Fruit fly (Drosophila melanogaster) whole organism, embryonic: Measurements from ENCODE around the gene yrt.
A peak's percentile ranks its signal among the peaks of the same experiment; 100 is the strongest.

Source experiments
- Asciz ChIP-seq: fragments of 200-800 bp; sonication (Bioruptor generic); optimal IDR thresholded peaks from 2 replicates; lab custom pipeline; 2017; ENCODE audit warnings: missing biosample characterization, mild to moderate bottlenecking, missing genetic modification characterization, missing genetic modification reagents
- Bdp1 ChIP-seq: fragments of 200-800 bp; sonication (Bioruptor generic); optimal IDR thresholded peaks from 3 replicates; lab custom pipeline; 2016; ENCODE audit warnings: missing biosample characterization, missing genetic modification characterization
- CG10209 ChIP-seq: fragments of 200-800 bp; sonication (Bioruptor generic); optimal IDR thresholded peaks from 3 replicates; lab custom pipeline; 2017; ENCODE audit warnings: missing biosample characterization, mild to moderate bottlenecking, missing genetic modification characterization, missing genetic modification reagents
- CG10462 ChIP-seq: fragments of 200-800 bp; sonication (Bioruptor generic); optimal IDR thresholded peaks from 2 replicates; lab custom pipeline; 2016; ENCODE audit warnings: missing biosample characterization, missing genetic modification characterization
- CG13287 ChIP-seq: fragments of 200-800 bp; sonication (Bioruptor generic); IDR thresholded peaks from 2 replicates; pipeline ENCODE4 v1.3.6; 2022; ENCODE audit warnings: missing biosample characterization, missing genetic modification characterization; ENCODE audit not compliant: partially characterized antibody
- CG14441 ChIP-seq: fragments of 200-800 bp; sonication (Bioruptor generic); IDR thresholded peaks from 2 replicates; pipeline ENCODE4 v1.3.6; 2022; ENCODE audit warnings: missing biosample characterization, missing genetic modification characterization
- CG18619 ChIP-seq: fragments of 200-800 bp; sonication (Bioruptor generic); optimal IDR thresholded peaks from 3 replicates; lab custom pipeline; 2017; ENCODE audit warnings: missing biosample characterization, mild to moderate bottlenecking, missing genetic modification characterization
- CG2116 ChIP-seq: fragments of 200-800 bp; sonication (Bioruptor generic); optimal IDR thresholded peaks from 3 replicates; lab custom pipeline; 2018; ENCODE audit warnings: missing biosample characterization, mild to moderate bottlenecking, missing genetic modification characterization
- CG2199 ChIP-seq: fragments of 200-800 bp; sonication (Bioruptor generic); IDR thresholded peaks from 3 replicates; pipeline ENCODE4 v1.3.6; 2022; ENCODE audit warnings: missing biosample characterization, missing genetic modification characterization
- CG31388 ChIP-seq: fragments of 200-800 bp; sonication (Bioruptor generic); optimal IDR thresholded peaks from 2 replicates; lab custom pipeline; 2016; ENCODE audit warnings: missing biosample characterization, missing genetic modification characterization
- CG32772 ChIP-seq: fragments of 200-800 bp; sonication (Bioruptor generic); IDR thresholded peaks from 2 replicates; pipeline ENCODE4 v1.3.6; 2022; ENCODE audit warnings: missing biosample characterization, missing genetic modification characterization
- CG33213 ChIP-seq: fragments of 200-800 bp; sonication (Bioruptor generic); optimal IDR thresholded peaks from 3 replicates; lab custom pipeline; 2016; ENCODE audit warnings: missing biosample characterization, missing genetic modification characterization
- CG34422 ChIP-seq: fragments of 200-800 bp; sonication (Bioruptor generic); IDR thresholded peaks from 3 replicates; pipeline ENCODE4 v1.3.6; 2022; ENCODE audit warnings: missing biosample characterization, missing genetic modification characterization
- CG3726 ChIP-seq: fragments of 200-800 bp; sonication (Bioruptor generic); IDR thresholded peaks from 3 replicates; pipeline ENCODE4, ENCODE4 v1.3.6; 2022; ENCODE audit warnings: missing biosample characterization, missing genetic modification characterization
- CG43689 ChIP-seq: fragments of 200-800 bp; sonication (Bioruptor generic); IDR thresholded peaks from 2 replicates; pipeline ENCODE4 v1.3.6; 2022; ENCODE audit warnings: missing biosample characterization, missing genetic modification characterization
- CG6254 ChIP-seq: fragments of 200-800 bp; sonication (Bioruptor generic); optimal IDR thresholded peaks from 3 replicates; lab custom pipeline; 2017; ENCODE audit warnings: mild to moderate bottlenecking, missing biosample characterization, missing genetic modification reagents, missing genetic modification characterization
- CG6813 ChIP-seq: fragments of 200-800 bp; sonication (Bioruptor generic); optimal IDR thresholded peaks from 2 replicates; lab custom pipeline; 2017; ENCODE audit warnings: missing biosample characterization, missing genetic modification characterization, mild to moderate bottlenecking, moderate library complexity, missing genetic modification reagents
- CG7556 ChIP-seq: fragments of 200-800 bp; sonication (Bioruptor generic); optimal IDR thresholded peaks from 2 replicates; lab custom pipeline; 2017; ENCODE audit warnings: missing biosample characterization, mild to moderate bottlenecking, missing genetic modification characterization
- CG7786 ChIP-seq: fragments of 200-800 bp; sonication (Bioruptor generic); optimal IDR thresholded peaks from 2 replicates; lab custom pipeline; 2016; ENCODE audit warnings: missing biosample characterization, missing genetic modification characterization
- CG7987 ChIP-seq: fragments of 200-800 bp; sonication (Bioruptor generic); optimal IDR thresholded peaks from 2 replicates; lab custom pipeline; 2018; ENCODE audit warnings: missing biosample characterization, mild to moderate bottlenecking, missing genetic modification characterization, moderate library complexity
- CG8290 ChIP-seq, 3 experiments: fragments of 200-800 bp; sonication (Bioruptor generic); optimal IDR thresholded peaks; 2 replicates each; lab custom pipeline; 2016 to 2019; ENCODE audit warnings: missing biosample characterization in 3 of 3, missing genetic modification characterization in 3 of 3, mild to moderate bottlenecking in 2 of 3, moderate library complexity in 1 of 3
- CG9932 ChIP-seq: fragments of 200-800 bp; sonication (Bioruptor generic); IDR thresholded peaks from 2 replicates; pipeline ENCODE4 v1.3.6; 2022; ENCODE audit warnings: missing biosample characterization, missing genetic modification characterization
- CHES-1-like ChIP-seq: fragments of 200-800 bp; sonication (Bioruptor generic); optimal IDR thresholded peaks from 2 replicates; lab custom pipeline; 2016; ENCODE audit warnings: missing biosample characterization, missing genetic modification characterization
- E2f2 ChIP-seq: fragments of 200-800 bp; sonication (Bioruptor generic); IDR thresholded peaks from 2 replicates; pipeline ENCODE4 v1.3.6; 2022; ENCODE audit warnings: missing biosample characterization, missing genetic modification characterization
- Ets65A ChIP-seq: fragments of 200-800 bp; sonication (Bioruptor generic); peaks from one replicate; lab custom pipeline; 2016; ENCODE audit warnings: missing biosample characterization, missing genetic modification characterization
- Med ChIP-seq: fragments of 200-800 bp; sonication (Bioruptor generic); peaks from one replicate; lab custom pipeline; 2016; ENCODE audit warnings: missing biosample characterization, missing genetic modification characterization, mild to moderate bottlenecking, inconsistent platforms, moderate library complexity
- Mrtf ChIP-seq: fragments of 200-800 bp; sonication (Bioruptor generic); IDR thresholded peaks from 3 replicates; pipeline ENCODE4 v1.3.6; 2022; ENCODE audit warnings: missing biosample characterization, missing genetic modification characterization
- Sox102F ChIP-seq: fragments of 200-800 bp; sonication (Bioruptor generic); optimal IDR thresholded peaks from 2 replicates; lab custom pipeline; 2018; ENCODE audit warnings: missing biosample characterization, mild to moderate bottlenecking, missing genetic modification characterization, moderate library complexity
- Sry-δ ChIP-seq: fragments of 200-800 bp; sonication (Bioruptor generic); optimal IDR thresholded peaks from 2 replicates; lab custom pipeline; 2016; ENCODE audit warnings: missing biosample characterization, missing genetic modification characterization
- Ssrp ChIP-seq: fragments of 200-800 bp; sonication (Bioruptor generic); optimal IDR thresholded peaks from 2 replicates; lab custom pipeline; 2018; ENCODE audit warnings: missing biosample characterization, mild to moderate bottlenecking, missing genetic modification characterization, moderate library complexity
- Stat92E ChIP-seq, 3 experiments: fragments of >200 bp in 2 of 3; fragments of 200-800 bp in 1 of 3; sonication (Bioruptor generic) in 1 of 3; optimal IDR thresholded peaks; 2 replicates each; lab custom pipeline; 2017 to 2019; ENCODE audit warnings: missing biosample characterization in 3 of 3, missing genetic modification characterization in 3 of 3, mild to moderate bottlenecking in 1 of 3, moderate library complexity in 1 of 3
- Trl ChIP-seq, 3 experiments: fragments of >200 bp in 2 of 3; fragments of 200-800 bp in 1 of 3; sonication (Bioruptor generic) in 1 of 3; optimal IDR thresholded peaks; 2 replicates in 1 of 3; 3 replicates in 2 of 3; lab custom pipeline; 2016 to 2017; ENCODE audit warnings: missing biosample characterization in 1 of 3, missing genetic modification characterization in 1 of 3
- ato ChIP-seq: fragments of 200-800 bp; sonication (Bioruptor generic); IDR thresholded peaks from 2 replicates; pipeline ENCODE4 v1.3.6; 2022; ENCODE audit warnings: missing biosample characterization, missing genetic modification characterization; ENCODE audit not compliant: partially characterized antibody
- bab2 ChIP-seq: fragments of 200-800 bp; sonication (Bioruptor generic); optimal IDR thresholded peaks from 2 replicates; lab custom pipeline; 2016; ENCODE audit warnings: missing biosample characterization, missing genetic modification characterization
- bcd ChIP-seq: fragments of 200-800 bp; sonication (Bioruptor generic); optimal IDR thresholded peaks from 2 replicates; lab custom pipeline; 2017; ENCODE audit warnings: missing biosample characterization, mild to moderate bottlenecking, missing genetic modification characterization
- cg ChIP-seq: fragments of 200-800 bp; sonication (Bioruptor generic); optimal IDR thresholded peaks from 3 replicates; lab custom pipeline; 2019; ENCODE audit warnings: missing biosample characterization, mild to moderate bottlenecking, missing genetic modification characterization, moderate library complexity
- dpn ChIP-seq, 2 experiments: fragments of 200-800 bp; sonication (Bioruptor generic); optimal IDR thresholded peaks; 3 replicates each; lab custom pipeline; 2016; ENCODE audit warnings: missing biosample characterization in 2 of 2, missing genetic modification characterization in 2 of 2
- ems ChIP-seq: fragments of 200-800 bp; sonication (Bioruptor generic); optimal IDR thresholded peaks from 3 replicates; lab custom pipeline; 2016; ENCODE audit warnings: missing biosample characterization, missing genetic modification characterization
- esg ChIP-seq: fragments of 200-800 bp; sonication (Bioruptor generic); conservative IDR thresholded peaks from 2 replicates; pipeline ENCODE4 v1.3.6; 2022; ENCODE audit warnings: missing biosample characterization, missing genetic modification characterization
- insv ChIP-seq, 2 experiments: fragments of 200-800 bp; sonication (Bioruptor generic); optimal IDR thresholded peaks; 3 replicates each; lab custom pipeline; 2016 to 2018; ENCODE audit warnings: missing biosample characterization in 2 of 2, missing genetic modification characterization in 2 of 2
- luna ChIP-seq: fragments of 200-800 bp; sonication (Bioruptor generic); optimal IDR thresholded peaks from 2 replicates; lab custom pipeline; 2016; ENCODE audit warnings: missing biosample characterization, missing genetic modification characterization
- schlank ChIP-seq: fragments of 200-800 bp; sonication (Bioruptor generic); optimal IDR thresholded peaks from 2 replicates; lab custom pipeline; 2018; ENCODE audit warnings: missing biosample characterization, mild to moderate bottlenecking, missing genetic modification characterization
- sim ChIP-seq: fragments of 200-800 bp; sonication (Bioruptor generic); IDR thresholded peaks from 2 replicates; pipeline ENCODE4 v1.3.6; 2022; ENCODE audit warnings: missing biosample characterization, missing genetic modification characterization
- sug ChIP-seq: fragments of 200-800 bp; optimal IDR thresholded peaks from 2 replicates; lab custom pipeline; 2019; ENCODE audit warnings: missing biosample characterization, mild to moderate bottlenecking, missing genetic modification characterization, moderate library complexity
- tgo ChIP-seq: fragments of 200-800 bp; sonication (Bioruptor generic); IDR thresholded peaks from 3 replicates; pipeline ENCODE4 v1.3.6; 2022; ENCODE audit warnings: missing biosample characterization, missing genetic modification characterization
- tna ChIP-seq: fragments of 200-800 bp; sonication (Bioruptor generic); IDR thresholded peaks from 2 replicates; pipeline ENCODE4 v1.3.6; 2022; ENCODE audit warnings: missing biosample characterization, missing genetic modification characterization; ENCODE audit not compliant: partially characterized antibody
- trh ChIP-seq: fragments of 200-800 bp; sonication (Bioruptor generic); optimal IDR thresholded peaks from 2 replicates; lab custom pipeline; 2016; ENCODE audit warnings: missing biosample characterization, missing genetic modification characterization
- vvl ChIP-seq: fragments of 200-800 bp; sonication (Bioruptor generic); IDR thresholded peaks from 2 replicates; pipeline ENCODE4 v1.3.6; 2022; ENCODE audit warnings: missing biosample characterization, missing genetic modification characterization

Gene yrt

DNA sequence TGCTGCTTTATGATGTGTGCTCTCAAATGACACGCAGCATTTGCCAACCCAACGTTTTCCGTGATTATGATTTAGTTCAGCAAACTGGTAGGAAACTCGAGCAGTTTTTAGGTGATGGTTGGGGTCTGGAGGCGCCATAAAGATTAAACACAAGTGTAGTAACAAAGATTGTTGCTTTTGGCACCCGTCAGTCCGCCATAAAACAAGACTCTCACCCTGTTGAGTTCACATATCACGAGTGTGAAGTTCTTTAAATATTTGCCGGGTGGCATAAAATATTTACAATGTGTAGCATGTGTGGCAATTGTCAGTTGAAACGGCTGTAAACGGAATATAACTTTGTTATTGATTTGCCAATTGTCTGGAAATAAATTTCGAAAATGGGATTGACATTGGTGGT, 6.9 kb upstream of the yrt start (continued):
- TF ChIP-seq CHES-1-like (GFP tag; lab: Kevin White, UChicago), result no peak
- TF ChIP-seq esg (GFP tag; lab: Robert Waterston, UW), result no peak
- no peak for TF ChIP-seq Sox102F
- no peak for TF ChIP-seq ems
- peak; percentile 14 for TF ChIP-seq CG6813 (GFP tag; lab: Kevin White, UChicago)
- TF ChIP-seq E2f2 (GFP tag; lab: Robert Waterston, UW), result peak; percentile 8; the same call in 1 of the 2 replicates
- TF ChIP-seq CG7987 (GFP tag; lab: Kevin White, UChicago), result peak; percentile 45
- TF ChIP-seq sug (tag; lab: Kevin White, UChicago), result peak; percentile 63
- no peak for TF ChIP-seq tna (GFP tag; lab: Robert Waterston, UW)
- TF ChIP-seq Asciz, result peak; percentile 27

DNA sequence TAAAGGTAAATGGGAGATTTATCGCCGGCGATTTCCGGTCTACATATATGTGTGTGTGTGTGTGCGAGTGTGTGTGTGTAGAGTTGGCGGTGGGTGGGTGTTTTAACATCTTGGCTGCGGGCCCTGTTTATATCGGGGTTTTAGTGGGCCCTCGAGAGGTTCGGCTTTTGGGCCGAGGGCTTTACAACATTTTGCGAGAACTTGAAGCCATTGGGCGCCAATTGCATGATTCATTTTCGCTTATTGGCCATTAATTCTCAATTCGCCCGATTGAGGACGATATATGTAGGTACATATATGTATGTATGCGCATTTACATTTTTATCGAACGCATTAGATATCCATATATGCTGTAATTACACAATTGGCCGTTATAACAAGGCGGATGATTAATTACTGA, 1.1 kb upstream of the yrt start:
- no peak for TF ChIP-seq CG3726 (GFP tag; lab: Robert Waterston, UW)
- TF ChIP-seq CG2199 (GFP tag; lab: Robert Waterston, UW), result no peak
- no peak for TF ChIP-seq dpn (GFP tag; optimal IDR thresholded peaks at IDR 0.05; lab: Kevin White, UChicago)
- TF ChIP-seq tgo, result no peak
- no peak for TF ChIP-seq Trl (optimal IDR thresholded peaks at IDR 0.05; lab: Kevin White, UChicago)
- no peak for TF ChIP-seq Trl (GFP tag; optimal IDR thresholded peaks at IDR 0.05; lab: Kevin White, UChicago)
- no peak for TF ChIP-seq trh (GFP tag; lab: Kevin White, UChicago)
- TF ChIP-seq cg (GFP tag; lab: Kevin White, UChicago), result peak; percentile 14
- peak; percentile 14 for TF ChIP-seq Med (GFP tag; lab: Kevin White, UChicago)
- TF ChIP-seq CG2116, result no peak
- TF ChIP-seq Ets65A (GFP tag; lab: Kevin White, UChicago), result peak; percentile 94
- TF ChIP-seq schlank (tag; lab: Kevin White, UChicago), result no peak

DNA sequence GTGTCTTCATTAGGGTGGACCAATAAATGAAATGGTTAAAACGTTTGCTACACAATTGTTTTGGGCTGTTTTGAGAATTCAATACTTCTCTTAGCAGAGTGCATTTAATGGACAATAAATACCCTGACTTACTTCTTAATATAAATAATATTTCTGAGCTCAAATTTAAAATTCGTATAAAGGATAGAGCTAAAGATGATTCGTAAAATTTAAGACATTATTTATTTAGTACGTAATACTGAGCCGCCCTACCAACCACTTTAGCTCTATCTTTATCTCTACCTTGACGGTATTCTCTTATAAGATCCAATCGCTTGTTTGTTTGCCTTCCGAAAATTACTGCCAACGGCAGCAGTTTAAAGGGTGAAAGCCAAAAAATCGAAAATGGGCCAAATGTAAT, 1.2 kb downstream of the yrt start:
- TF ChIP-seq CG18619 (peak; percentile 81), CG13287 (GFP tag; lab: Robert Waterston, UW) (no peak), CG10462 (GFP tag; lab: Kevin White, UChicago) (peak; percentile 72), Ssrp (tag; lab: Kevin White, UChicago) (peak; percentile 86), CG7556 (GFP tag; lab: Kevin White, UChicago) (peak; percentile 84), CG43689 (peak; percentile 47; the same call in 1 of the 2 replicates), CG32772 (GFP tag; lab: Robert Waterston, UW) (no peak), insv (GFP tag; optimal IDR thresholded peaks at IDR 0.05; lab: Kevin White, UChicago) (peak in 1 of 2 experiments; percentile 24), CG33213 (no peak), CG8290 (GFP tag; optimal IDR thresholded peaks at IDR 0.05; lab: Kevin White, UChicago) (peak; percentile 41), CG8290 (tag; optimal IDR thresholded peaks at IDR 0.05; lab: Kevin White, UChicago) (peak in 1 of 2 experiments; percentile 72), Sry-δ (GFP tag; lab: Kevin White, UChicago) (no peak), Mrtf (GFP tag; lab: Robert Waterston, UW) (no peak), CG14441 (GFP tag; lab: Robert Waterston, UW) (peak; percentile 83), sim (peak; percentile 69; the same call in 1 of the 2 replicates), Bdp1 (peak; percentile 44), CG6254 (peak; percentile 55), Stat92E (GFP tag; optimal IDR thresholded peaks at IDR 0.05; lab: Kevin White, UChicago) (no peak), vvl (peak; percentile 88), CG10209 (GFP tag; lab: Kevin White, UChicago) (peak; percentile 84), luna (GFP tag; lab: Kevin White, UChicago) (peak; percentile 47), CG34422 (GFP tag; lab: Robert Waterston, UW) (peak; percentile 57; the same call in 1 of the 3 replicates), CG7786 (GFP tag; lab: Kevin White, UChicago) (peak; percentile 34), CG9932 (GFP tag; lab: Robert Waterston, UW) (peak; percentile 53), bcd (GFP tag; lab: Kevin White, UChicago) (peak; percentile 56), CG31388 (GFP tag; lab: Kevin White, UChicago) (peak; percentile 42), bab2 (GFP tag; lab: Kevin White, UChicago) (peak; percentile 26), ato (GFP tag; lab: Robert Waterston, UW) (no peak)
